Worm (Caenorhabditis elegans) whole organism, L4/young adult: Measurements from ENCODE around the gene C33F10.1.

Experiments
- W03F9.2 ChIP-seq: fragments of 150-350 bp; optimal IDR thresholded peaks from 2 replicates; lab custom pipeline; 2014; ENCODE audit warnings: missing biosample characterization, missing genetic modification characterization
- dao-5 ChIP-seq: sonication (generic microtip); optimal IDR thresholded peaks from 2 replicates; lab custom pipeline; 2016; ENCODE audit warnings: missing genotype, missing genetic modification characterization, moderate library complexity, missing compliant biosample characterization
- him-1 ChIP-seq: sonication (generic microtip); optimal IDR thresholded peaks from 2 replicates; lab custom pipeline; 2016; ENCODE audit warnings: missing genotype, missing genetic modification reagents, missing genetic modification characterization, missing compliant biosample characterization

DNA sequence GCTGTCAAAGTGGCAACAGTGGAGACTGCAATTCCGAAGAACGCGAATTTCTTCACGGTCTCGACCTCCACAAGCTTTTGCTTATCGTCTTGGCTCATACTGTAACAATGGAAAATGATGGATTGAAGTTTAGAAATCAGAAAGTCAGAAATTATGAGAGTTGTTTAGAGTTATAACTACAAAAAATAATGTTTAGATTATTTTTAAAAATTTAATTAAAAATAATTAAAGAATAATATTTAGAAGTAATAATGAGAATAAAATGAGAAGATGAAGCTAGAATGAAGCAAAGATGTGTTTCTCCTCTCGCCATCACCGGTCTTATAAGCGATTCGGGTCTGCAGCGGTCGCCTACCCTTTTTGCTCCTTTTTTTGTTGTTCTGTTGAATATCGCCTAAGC, 38.2 kb downstream of the C33F10.1 start, which contains the start of gene col-73:
- TF ChIP-seq W03F9.2 (tag; lab: Kevin White, UChicago) = no peak
- no peak for TF ChIP-seq him-1 (tag; lab: Kevin White, UChicago)
- no peak for TF ChIP-seq dao-5 (tag; lab: Kevin White, UChicago)
